Fruit fly (Drosophila melanogaster) whole organism, adult: ENCODE data around the gene Hex-A.

Experiments
- CG11617 ChIP-seq: fragments of 200-800 bp; sonication (Bioruptor generic); optimal IDR thresholded peaks from 2 replicates; lab custom pipeline; 2017; ENCODE audit warnings: mild to moderate bottlenecking, missing biosample characterization, missing genetic modification reagents, missing genetic modification characterization
- CG12768 ChIP-seq: fragments of 200-800 bp; sonication (Bioruptor generic); optimal IDR thresholded peaks from 2 replicates; lab custom pipeline; 2017; ENCODE audit warnings: missing biosample characterization, missing genetic modification characterization, mild to moderate bottlenecking, moderate library complexity, missing genetic modification reagents
- CG14711 ChIP-seq: fragments of 200-800 bp; sonication (Bioruptor generic); optimal IDR thresholded peaks from 2 replicates; lab custom pipeline; 2018; ENCODE audit warnings: missing biosample characterization, mild to moderate bottlenecking, missing genetic modification characterization, moderate library complexity
- CG1620 ChIP-seq: fragments of 200-800 bp; sonication (Bioruptor generic); optimal IDR thresholded peaks from 2 replicates; lab custom pipeline; 2016; ENCODE audit warnings: missing biosample characterization, missing genetic modification characterization
- CG33017 ChIP-seq: fragments of 200-800 bp; sonication (Bioruptor generic); optimal IDR thresholded peaks from 2 replicates; lab custom pipeline; 2018; ENCODE audit warnings: missing biosample characterization, mild to moderate bottlenecking, missing genetic modification characterization, moderate library complexity
- CG5204 ChIP-seq: fragments of 200-800 bp; sonication (Bioruptor generic); optimal IDR thresholded peaks from 2 replicates; lab custom pipeline; 2016; ENCODE audit warnings: missing biosample characterization, missing genetic modification characterization
- CG7045 ChIP-seq: fragments of 200-800 bp; sonication (Bioruptor generic); optimal IDR thresholded peaks from 2 replicates; lab custom pipeline; 2017; ENCODE audit warnings: missing biosample characterization, mild to moderate bottlenecking, missing genetic modification characterization
- CG7101 ChIP-seq: fragments of 200-800 bp; sonication (Bioruptor generic); optimal IDR thresholded peaks from 2 replicates; lab custom pipeline; 2018; ENCODE audit warnings: missing biosample characterization, mild to moderate bottlenecking, missing genetic modification characterization, moderate library complexity
- Clk ChIP-seq: fragments of 200-800 bp; sonication (Bioruptor generic); optimal IDR thresholded peaks from 2 replicates; lab custom pipeline; 2017; ENCODE audit warnings: missing biosample characterization, missing genetic modification characterization
- Crg-1 ChIP-seq: fragments of 200-800 bp; sonication (Bioruptor generic); optimal IDR thresholded peaks from 2 replicates; lab custom pipeline; 2016; ENCODE audit warnings: missing biosample characterization, missing genetic modification characterization
- Hr96 ChIP-seq: fragments of 200-800 bp; sonication (Bioruptor generic); optimal IDR thresholded peaks from 2 replicates; lab custom pipeline; 2016; ENCODE audit warnings: missing biosample characterization, missing genetic modification characterization
- Mnt ChIP-seq: fragments of 200-800 bp; sonication (Bioruptor generic); optimal IDR thresholded peaks from 2 replicates; lab custom pipeline; 2016; ENCODE audit warnings: missing biosample characterization, mild to moderate bottlenecking, missing genetic modification characterization
- bab1 ChIP-seq: fragments of 200-800 bp; sonication (Bioruptor generic); optimal IDR thresholded peaks from 3 replicates; lab custom pipeline; 2019; ENCODE audit warnings: missing biosample characterization, mild to moderate bottlenecking, missing genetic modification characterization, moderate library complexity
- cic ChIP-seq: fragments of 200-800 bp; sonication (Bioruptor generic); optimal IDR thresholded peaks from 2 replicates; lab custom pipeline; 2017; ENCODE audit warnings: missing biosample characterization, mild to moderate bottlenecking, missing genetic modification characterization, moderate library complexity
- cnc ChIP-seq, 2 experiments: fragments of >200 bp; optimal IDR thresholded peaks; 2 replicates each; lab custom pipeline; 2017
- kay ChIP-seq: fragments of 200-800 bp; sonication (Bioruptor generic); peaks from one replicate; lab custom pipeline; 2016; ENCODE audit warnings: missing biosample characterization, missing genetic modification characterization, borderline replicate concordance
- ovo ChIP-seq: fragments of 200-800 bp; sonication (Bioruptor generic); optimal IDR thresholded peaks from 2 replicates; lab custom pipeline; 2016; ENCODE audit warnings: missing biosample characterization, missing genetic modification characterization
- pad ChIP-seq: fragments of 200-800 bp; sonication (Bioruptor generic); optimal IDR thresholded peaks from 3 replicates; lab custom pipeline; 2017; ENCODE audit warnings: missing biosample characterization, missing genetic modification characterization, mild to moderate bottlenecking, moderate library complexity, missing genetic modification reagents
- tj ChIP-seq: fragments of 200-800 bp; sonication (Bioruptor generic); optimal IDR thresholded peaks from 3 replicates; lab custom pipeline; 2017; ENCODE audit warnings: missing biosample characterization, mild to moderate bottlenecking, missing genetic modification characterization, moderate library complexity
- toe ChIP-seq: fragments of 200-800 bp; sonication (Bioruptor generic); optimal IDR thresholded peaks from 2 replicates; lab custom pipeline; 2016; ENCODE audit warnings: missing biosample characterization, missing genetic modification characterization

The Hex-A gene

DNA sequence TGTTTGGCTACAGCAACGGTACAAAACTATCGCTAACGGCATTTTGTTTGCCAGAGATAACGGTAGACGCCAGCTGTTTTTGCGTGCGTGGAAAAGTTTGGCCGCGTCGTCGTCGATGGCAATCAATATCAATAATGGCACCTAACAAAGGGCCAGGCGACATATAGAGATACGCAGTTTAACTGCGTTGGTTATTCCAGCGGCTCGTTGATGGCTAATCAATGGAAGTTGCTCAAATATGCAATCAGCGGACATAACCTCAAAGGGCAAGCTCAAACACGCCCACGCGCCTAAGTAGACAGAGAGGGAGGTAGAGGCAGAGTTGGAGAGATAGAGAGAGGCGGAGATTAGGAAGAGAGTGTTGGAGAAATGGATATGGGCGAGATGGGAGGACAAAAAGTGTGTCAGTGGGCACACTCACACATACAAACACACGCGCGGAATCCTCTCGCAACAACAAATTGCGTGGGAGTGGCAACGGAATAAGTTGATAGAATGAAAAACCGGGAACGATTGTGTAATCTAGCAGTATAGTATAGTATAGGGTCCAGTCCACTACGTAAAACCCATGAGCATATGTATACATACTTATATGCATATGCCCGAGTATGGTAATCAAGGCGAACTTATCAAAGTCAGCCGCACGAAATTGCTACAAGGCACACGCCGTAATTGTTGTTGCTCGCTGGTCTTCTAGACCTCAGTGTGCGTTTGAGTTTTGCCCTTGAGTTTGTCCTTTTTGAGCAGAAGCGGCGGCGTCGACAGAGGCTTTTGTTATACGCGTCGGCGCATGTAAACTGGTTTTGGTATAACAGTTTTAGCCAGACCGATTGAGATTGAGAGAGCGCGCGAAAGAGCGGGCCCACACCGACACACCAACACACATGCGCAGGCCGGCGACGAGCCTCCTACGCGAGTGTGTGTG is 13.9 kb downstream of the Hex-A start:
- peak; percentile 44 for TF ChIP-seq Mnt
- TF ChIP-seq CG7045: no peak
- TF ChIP-seq CG5204: no peak
- TF ChIP-seq ovo (GFP tag; lab: Kevin White, UChicago): peak; percentile 96
- TF ChIP-seq kay (GFP tag; lab: Kevin White, UChicago): no peak

DNA sequence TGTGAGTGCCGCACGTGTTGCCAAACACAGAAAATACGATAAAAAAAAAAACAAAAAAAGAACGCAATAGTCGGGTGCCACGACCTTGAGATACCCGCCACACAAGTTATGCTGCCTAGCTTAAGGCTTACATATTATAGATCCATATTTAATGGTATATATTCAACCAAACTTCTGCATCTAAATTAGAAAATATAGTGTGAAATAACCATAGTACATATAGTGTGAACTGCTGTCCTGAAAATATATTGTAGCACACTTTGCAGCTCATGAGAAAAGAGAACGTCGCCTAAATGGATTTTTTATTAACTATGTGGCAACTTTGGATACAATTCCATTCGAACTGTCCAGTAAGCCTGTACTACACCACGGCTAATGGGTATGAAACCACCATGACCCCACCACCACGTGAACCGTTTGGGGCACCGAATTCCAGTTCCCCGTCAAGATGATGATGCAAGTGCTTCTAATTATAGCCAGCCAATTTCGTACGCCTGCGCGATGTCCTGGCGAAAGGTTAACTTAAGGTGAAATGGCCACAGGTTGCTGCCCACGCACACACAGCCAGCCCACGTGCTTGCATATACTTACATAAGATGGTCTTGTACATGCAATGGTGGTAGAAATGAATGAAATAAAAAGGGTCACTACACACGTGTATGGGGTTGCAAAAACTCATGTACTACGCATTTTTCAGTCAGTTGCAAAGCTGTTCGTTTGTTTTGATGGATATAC is 14.8 kb downstream of the Hex-A start:
- TF ChIP-seq toe (GFP tag; lab: Kevin White, UChicago) (peak; percentile 22), CG12768 (GFP tag; lab: Kevin White, UChicago) (peak; percentile 8), CG33017 (tag; lab: Kevin White, UChicago) (peak; percentile 31), CG11617 (GFP tag; lab: Kevin White, UChicago) (peak; percentile 47), CG7101 (tag; lab: Kevin White, UChicago) (peak; percentile 39), cnc (optimal IDR thresholded peaks at IDR 0.05; lab: Kevin White, UChicago) (no peak), CG7045 (peak; percentile 61), Mnt (peak; percentile 80), CG5204 (no peak), tj (peak; percentile 27), CG14711 (tag; lab: Kevin White, UChicago) (peak; percentile 49)

DNA sequence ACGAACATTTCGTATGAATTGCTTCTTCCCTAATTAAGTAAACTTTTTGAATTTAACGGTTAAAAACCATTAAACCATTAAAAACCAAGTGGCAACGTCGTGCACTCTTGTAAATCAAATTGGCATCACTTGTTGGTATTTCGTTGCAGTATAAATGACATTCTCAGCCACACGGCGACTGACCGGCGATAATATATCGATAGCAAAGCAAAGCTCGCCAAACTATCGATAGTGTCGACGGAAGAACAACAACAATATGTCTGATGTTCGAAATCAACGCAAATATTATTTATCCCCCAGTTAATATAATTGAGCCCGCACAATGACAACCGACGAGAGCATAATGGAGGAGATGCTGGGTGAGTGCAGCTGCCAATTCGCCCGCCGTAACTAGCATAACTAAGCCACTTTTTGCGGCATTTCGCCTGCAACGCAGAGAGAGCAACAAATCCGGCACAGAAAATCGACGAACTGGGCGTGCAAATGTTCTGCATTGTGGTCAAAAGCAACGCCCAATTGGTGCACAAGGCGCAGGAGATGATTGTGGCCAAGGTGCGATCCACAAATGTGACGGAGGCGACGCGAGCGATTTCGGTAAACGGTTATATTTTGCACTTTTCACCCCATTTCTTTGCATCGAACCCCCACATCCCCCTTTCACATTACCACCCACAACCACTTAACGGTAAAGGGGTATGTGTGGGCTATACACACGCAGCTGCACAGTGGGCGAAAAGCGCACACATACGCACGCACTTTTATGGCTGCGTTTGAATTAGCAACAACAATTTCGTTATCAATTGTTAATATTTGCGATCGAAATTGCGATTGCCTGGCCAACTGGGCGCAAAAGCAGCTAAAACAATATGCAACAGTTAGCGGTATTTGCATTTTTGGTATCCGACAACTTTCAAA is 15.6 kb downstream of the Hex-A start, which contains the start of gene Gga:
Gene Gga (plus strand): TSS at position 213 of the 915 bp plus-strand sequence.
- TF ChIP-seq CG33017 (tag; lab: Kevin White, UChicago) (no peak), ovo (GFP tag; lab: Kevin White, UChicago) (peak; percentile 92), Mnt (peak; percentile 7), Crg-1 (peak; percentile 1), pad (GFP tag; lab: Kevin White, UChicago) (peak; percentile 62), CG7101 (tag; lab: Kevin White, UChicago) (peak; percentile 19), Hr96 (GFP tag; lab: Kevin White, UChicago) (no peak), CG11617 (GFP tag; lab: Kevin White, UChicago) (peak; percentile 4), CG1620 (peak; percentile 21), bab1 (GFP tag; lab: Kevin White, UChicago) (peak; percentile 42)

DNA sequence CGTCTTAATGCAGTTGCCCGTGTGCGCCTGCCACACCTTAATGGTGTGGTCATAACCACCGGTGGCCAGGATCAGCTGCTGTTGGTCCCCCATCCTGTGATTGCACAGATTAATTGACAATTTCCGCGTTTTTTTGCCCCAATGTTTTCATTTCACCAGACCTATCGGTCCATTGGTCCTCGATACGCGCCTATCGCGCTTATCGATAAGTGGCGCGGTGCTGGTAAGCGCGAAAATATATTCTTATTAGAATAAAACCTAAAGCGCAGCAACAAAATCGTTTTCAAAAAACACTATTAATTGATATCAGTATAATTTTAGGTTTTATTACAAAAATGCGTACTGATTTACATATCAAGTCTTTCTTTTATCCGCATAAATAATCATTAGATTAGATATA is 20.3 kb downstream of the Hex-A start, which contains the start of gene Lst8:
Gene Lst8 (minus strand): TSS at position 187 of the 400 bp plus-strand sequence.
- TF ChIP-seq Crg-1 (no peak), bab1 (GFP tag; lab: Kevin White, UChicago) (peak; percentile 52), pad (GFP tag; lab: Kevin White, UChicago) (peak; percentile 8), cic (GFP tag; lab: Kevin White, UChicago) (no peak), CG7101 (tag; lab: Kevin White, UChicago) (peak; percentile 9), cnc (optimal IDR thresholded peaks at IDR 0.05; lab: Kevin White, UChicago) (no peak), Mnt (peak; percentile 26), CG5204 (no peak), toe (GFP tag; lab: Kevin White, UChicago) (no peak), Hr96 (GFP tag; lab: Kevin White, UChicago) (no peak), CG12768 (GFP tag; lab: Kevin White, UChicago) (no peak), CG7045 (no peak), ovo (GFP tag; lab: Kevin White, UChicago) (no peak), CG11617 (GFP tag; lab: Kevin White, UChicago) (no peak), CG14711 (tag; lab: Kevin White, UChicago) (peak; percentile 39), CG1620 (peak; percentile 29), tj (no peak)

DNA sequence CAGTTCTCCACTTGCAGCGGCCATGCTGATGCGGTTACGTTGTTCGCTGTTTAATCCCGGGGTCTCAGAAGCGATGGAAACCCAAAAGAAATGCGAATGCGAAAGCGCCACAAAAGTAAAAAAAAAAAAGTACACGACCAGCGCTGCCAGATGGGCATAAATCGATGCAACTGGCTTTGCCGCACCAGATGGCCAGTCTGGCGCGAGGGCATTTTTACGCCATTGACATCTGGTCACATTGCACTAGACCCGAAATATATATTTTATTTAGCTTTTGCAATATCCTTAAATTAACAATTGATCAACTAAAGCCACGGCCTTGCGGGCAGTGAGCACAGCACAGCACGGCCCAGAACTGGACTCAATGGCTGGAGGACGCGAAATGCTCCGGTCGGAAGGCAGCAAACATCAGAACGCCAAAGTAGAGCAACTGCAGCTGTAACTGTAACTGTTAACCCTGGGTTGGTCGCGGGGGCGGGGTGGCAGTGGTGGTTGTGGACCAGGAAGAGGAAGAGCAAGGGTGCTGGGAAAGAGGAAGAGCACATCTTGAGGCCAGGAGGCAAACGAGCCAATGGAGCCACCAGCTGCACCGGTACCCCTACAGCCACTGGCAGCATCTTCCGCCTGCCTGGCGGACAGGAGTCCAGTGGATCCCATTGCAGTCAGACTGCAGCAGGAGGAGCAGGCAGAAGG is 23.4 kb downstream of the Hex-A start, which contains the start of the genes LysRS and Hecw:
Gene LysRS (minus strand): TSS at position 158 of the 693 bp plus-strand sequence.
Gene Hecw (plus strand): TSS at position 220 of the 693 bp plus-strand sequence.
- TF ChIP-seq CG33017 (tag; lab: Kevin White, UChicago) (no peak), CG12768 (GFP tag; lab: Kevin White, UChicago) (no peak), CG11617 (GFP tag; lab: Kevin White, UChicago) (no peak), Mnt (peak; percentile 66), Clk (GFP tag; lab: Kevin White, UChicago) (no peak), bab1 (GFP tag; lab: Kevin White, UChicago) (peak; percentile 58), cnc (optimal IDR thresholded peaks at IDR 0.05; lab: Kevin White, UChicago) (no peak), cic (GFP tag; lab: Kevin White, UChicago) (no peak), Crg-1 (no peak), CG7045 (no peak), ovo (GFP tag; lab: Kevin White, UChicago) (peak; percentile 42), tj (peak; percentile 28), kay (GFP tag; lab: Kevin White, UChicago) (no peak), CG1620 (no peak), Hr96 (GFP tag; lab: Kevin White, UChicago) (no peak), toe (GFP tag; lab: Kevin White, UChicago) (no peak), CG14711 (tag; lab: Kevin White, UChicago) (no peak), pad (GFP tag; lab: Kevin White, UChicago) (peak; percentile 17), CG5204 (no peak), CG7101 (tag; lab: Kevin White, UChicago) (no peak)
